Worm (Caenorhabditis elegans): ENCODE data around the gene enri-2.
A peak's percentile ranks its signal among the peaks of the same experiment; 100 is the strongest.

enri-2 gene

ce11 chrX:14589051-14589736 lies 43.6 kb downstream of the enri-2 start, which contains the start of the genes C44H4.4 and tap-1:
Gene C44H4.4 (minus strand): TSS chrX:14589101.
Gene tap-1 (plus strand): TSS chrX:14589624.
- TF ChIP-seq fos-1 (tag; optimal IDR thresholded peaks at IDR 0.05), result no peak
- peak; percentile 69 for TF ChIP-seq lin-14 (GFP tag; optimal IDR thresholded peaks at IDR 0.05)
- no peak for TF ChIP-seq jun-1 (tag; optimal IDR thresholded peaks at IDR 0.05)
- TF ChIP-seq lin-39 (tag; optimal IDR thresholded peaks at IDR 0.05), result no peak
- TF ChIP-seq unc-86 (tag; optimal IDR thresholded peaks at IDR 0.05), result no peak
- no peak for TF ChIP-seq irx-1 (tag; optimal IDR thresholded peaks at IDR 0.05)
- no peak for TF ChIP-seq ama-1 (optimal IDR thresholded peaks at IDR 0.05)
- peak; percentile 20 for TF ChIP-seq elt-2 (tag; optimal IDR thresholded peaks at IDR 0.05)
- no peak for TF ChIP-seq lir-3 (tag; optimal IDR thresholded peaks at IDR 0.05; ENCODE audit: poor library complexity)
- peak; percentile 25 for TF ChIP-seq nhr-47 (tag; optimal IDR thresholded peaks at IDR 0.05)
- TF ChIP-seq lin-35 (GFP tag; optimal IDR thresholded peaks at IDR 0.05), result peak in 1 of 2 experiments; percentile 21
- no peak for TF ChIP-seq C04F5.9 (tag; optimal IDR thresholded peaks at IDR 0.05)
- TF ChIP-seq nhr-76 (tag; optimal IDR thresholded peaks at IDR 0.05), result no peak
- TF ChIP-seq xbp-1 (tag; optimal IDR thresholded peaks at IDR 0.05), result peak; percentile 0
- peak; percentile 10 for TF ChIP-seq C16A3.4 (tag; optimal IDR thresholded peaks at IDR 0.05)
- TF ChIP-seq swsn-7 (tag; optimal IDR thresholded peaks at IDR 0.05), result peak; percentile 2
- TF ChIP-seq nhr-237 (tag; optimal IDR thresholded peaks at IDR 0.05), result no peak
- TF ChIP-seq skn-1 (tag; optimal IDR thresholded peaks at IDR 0.05), result peak; percentile 6
- no peak for TF ChIP-seq pqm-1 (tag; optimal IDR thresholded peaks at IDR 0.05)
- TF ChIP-seq tbx-2 (tag; optimal IDR thresholded peaks at IDR 0.05), result no peak
- TF ChIP-seq ceh-82 (tag; optimal IDR thresholded peaks at IDR 0.05), result peak in 1 of 3 experiments; percentile 13
- no peak for TF ChIP-seq egl-27 (tag; optimal IDR thresholded peaks at IDR 0.05)
- peak in 1 of 2 experiments; percentile 26 for TF ChIP-seq mdl-1 (tag; optimal IDR thresholded peaks at IDR 0.05)
- TF ChIP-seq tlp-1 (tag; optimal IDR thresholded peaks at IDR 0.05), result no peak
- TF ChIP-seq zip-4 (GFP tag; optimal IDR thresholded peaks at IDR 0.05), result no peak
- no peak for TF ChIP-seq sox-4 (tag; optimal IDR thresholded peaks at IDR 0.05)
- TF ChIP-seq vab-15 (tag; optimal IDR thresholded peaks at IDR 0.05), result no peak
- TF ChIP-seq mef-2 (tag; optimal IDR thresholded peaks at IDR 0.05), result no peak
- peak; percentile 3; the same call in 1 of the 2 replicates for TF ChIP-seq isw-1 (GFP tag; IDR thresholded peaks at IDR 0.05)
- no peak for TF ChIP-seq nhr-20 (tag; optimal IDR thresholded peaks at IDR 0.05)
- TF ChIP-seq alr-1 (tag; optimal IDR thresholded peaks at IDR 0.05; ENCODE audit: borderline replicate concordance), result no peak
- TF ChIP-seq hpl-2 (GFP tag; optimal IDR thresholded peaks at IDR 0.05), result no peak
- no peak for TF ChIP-seq ceh-8 (GFP tag; optimal IDR thresholded peaks at IDR 0.05)
- no peak for TF ChIP-seq Y116A8C.19 (tag; optimal IDR thresholded peaks at IDR 0.05; ENCODE audit: borderline replicate concordance)
- TF ChIP-seq nhr-71 (tag; optimal IDR thresholded peaks at IDR 0.05), result peak; percentile 20
- no peak for TF ChIP-seq F16B12.6 (tag; optimal IDR thresholded peaks at IDR 0.05)
- TF ChIP-seq ets-5 (GFP tag; IDR thresholded peaks at IDR 0.05), result no peak
- peak; percentile 26 for TF ChIP-seq snu-23 (GFP tag; optimal IDR thresholded peaks at IDR 0.05)
- no peak for TF ChIP-seq ceh-88 (GFP tag; IDR thresholded peaks at IDR 0.05)
- TF ChIP-seq fkh-8 (tag; optimal IDR thresholded peaks at IDR 0.05), result peak; percentile 1
- no peak for TF ChIP-seq fkh-4 (tag; optimal IDR thresholded peaks at IDR 0.05; ENCODE audit: borderline replicate concordance)

ce11 chrX:14593206-14593605 lies 47.6 kb downstream of the enri-2 start:
- TF ChIP-seq irx-1 (tag; optimal IDR thresholded peaks at IDR 0.05) (no peak), unc-98 (GFP tag; IDR thresholded peaks at IDR 0.05) (no peak), efl-3 (GFP tag; optimal IDR thresholded peaks at IDR 0.05) (no peak), lin-14 (GFP tag; optimal IDR thresholded peaks at IDR 0.05) (peak; percentile 70), fkh-10 (GFP tag; optimal IDR thresholded peaks at IDR 0.05) (peak; percentile 91), nhr-71 (tag; optimal IDR thresholded peaks at IDR 0.05) (peak; percentile 2), fkh-4 (tag; optimal IDR thresholded peaks at IDR 0.05; ENCODE audit: borderline replicate concordance) (peak; percentile 36), C16A3.4 (tag; optimal IDR thresholded peaks at IDR 0.05) (no peak), nhr-85 (tag) (no peak), rnt-1 (tag; optimal IDR thresholded peaks at IDR 0.05) (no peak), dsc-1 (tag; optimal IDR thresholded peaks at IDR 0.05) (peak; percentile 90), nhr-28 (tag; optimal IDR thresholded peaks at IDR 0.05) (no peak)

Data from whole organism, L1 larva.